Fruit fly (Drosophila melanogaster) Kc167 (cell line): ENCODE results near the gene CG9396.

Experiments
- Myc ChIP-seq: fragments of >200 bp; optimal IDR thresholded peaks from 2 replicates; lab custom pipeline; 2017; ENCODE audit warnings: missing external identifiers
- Sin3A ChIP-seq: fragments of >200 bp; optimal IDR thresholded peaks from 2 replicates; lab custom pipeline; 2018; ENCODE audit warnings: missing external identifiers
- h ChIP-seq: fragments of >200 bp; optimal IDR thresholded peaks from 3 replicates; lab custom pipeline; 2018; ENCODE audit warnings: missing external identifiers
- insv ChIP-seq: fragments of >200 bp; optimal IDR thresholded peaks from 3 replicates; lab custom pipeline; 2018; ENCODE audit warnings: missing external identifiers
- psq ChIP-seq: fragments of >200 bp; optimal IDR thresholded peaks from 2 replicates; lab custom pipeline; 2017; ENCODE audit warnings: missing external identifiers
- ttk ChIP-seq: sonication (Bioruptor generic); optimal IDR thresholded peaks from 2 replicates; lab custom pipeline; 2017; ENCODE audit warnings: missing external identifiers

DNA sequence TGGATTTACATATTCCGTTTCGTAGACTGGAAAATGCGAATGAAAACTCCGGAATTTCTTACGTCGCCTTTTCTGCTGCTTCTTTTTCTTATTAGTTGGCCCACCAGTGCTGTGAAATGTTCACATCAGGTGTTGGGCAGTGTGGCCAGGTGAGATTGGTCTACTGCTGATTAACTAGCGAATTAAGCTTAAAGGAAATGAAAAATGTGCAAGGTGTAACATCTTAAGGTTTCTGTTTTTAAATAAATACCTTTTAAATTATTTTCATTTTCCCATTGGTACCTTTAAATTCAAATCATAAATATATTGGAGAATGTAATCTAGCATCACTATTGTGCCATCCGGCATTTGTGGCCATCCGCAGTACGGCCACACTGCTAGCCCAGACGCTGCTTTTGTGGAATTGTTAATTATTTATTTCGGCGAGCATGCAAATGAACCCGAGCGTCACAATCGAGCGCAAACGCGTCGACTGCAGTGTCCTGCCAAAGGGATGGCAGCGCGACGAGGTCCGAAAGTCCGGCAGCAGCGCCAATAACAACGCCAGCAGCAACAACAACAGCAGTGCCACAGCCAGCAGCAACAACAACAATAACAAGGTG is 11.9 kb downstream of the CG9396 start, which contains the start of the genes AP-1mu and MBD-like:
- TF ChIP-seq psq (lab: Kevin White, UChicago), result no peak
- TF ChIP-seq h (lab: Kevin White, UChicago), result no peak
- no peak for TF ChIP-seq Sin3A
- TF ChIP-seq insv, result no peak
- TF ChIP-seq Myc, result no peak
- no peak for TF ChIP-seq ttk
